Fruit fly (Drosophila melanogaster) whole organism, embryonic: ENCODE data around the gene Snx21.

Source experiments
- Asciz ChIP-seq: fragments of 200-800 bp; sonication (Bioruptor generic); optimal IDR thresholded peaks from 2 replicates; lab custom pipeline; 2017; ENCODE audit warnings: missing biosample characterization, mild to moderate bottlenecking, missing genetic modification characterization, missing genetic modification reagents
- Awh ChIP-seq: fragments of 200-800 bp; sonication (Bioruptor generic); IDR thresholded peaks from 2 replicates; pipeline ENCODE4, ENCODE4 v1.3.6; 2022; ENCODE audit warnings: missing biosample characterization, missing genetic modification characterization
- CG10274 ChIP-seq: fragments of 200-800 bp; sonication (Bioruptor generic); optimal IDR thresholded peaks from 3 replicates; lab custom pipeline; 2017; ENCODE audit warnings: missing biosample characterization, mild to moderate bottlenecking, missing genetic modification characterization
- CG10979 ChIP-seq: fragments of 200-800 bp; sonication (Bioruptor generic); optimal IDR thresholded peaks from 2 replicates; lab custom pipeline; 2018; ENCODE audit warnings: missing biosample characterization, mild to moderate bottlenecking, missing genetic modification characterization, moderate library complexity
- CG12219 ChIP-seq: fragments of 200-800 bp; sonication (Bioruptor generic); optimal IDR thresholded peaks from 3 replicates; lab custom pipeline; 2018; ENCODE audit warnings: missing biosample characterization, mild to moderate bottlenecking, missing genetic modification characterization
- CG14050 ChIP-seq: fragments of 200-800 bp; sonication (Bioruptor generic); IDR thresholded peaks from 3 replicates; pipeline ENCODE4 v1.3.6; 2022; ENCODE audit warnings: missing biosample characterization, missing genetic modification characterization
- CG15601 ChIP-seq: fragments of 200-800 bp; sonication (Bioruptor generic); optimal IDR thresholded peaks from 3 replicates; lab custom pipeline; 2019; ENCODE audit warnings: missing biosample characterization, mild to moderate bottlenecking, missing genetic modification characterization, moderate library complexity
- CG17361 ChIP-seq: fragments of 200-800 bp; sonication (Bioruptor generic); IDR thresholded peaks from 3 replicates; pipeline ENCODE4 v1.3.6; 2022; ENCODE audit warnings: missing biosample characterization, missing genetic modification characterization
- CG17829 ChIP-seq: fragments of 200-800 bp; optimal IDR thresholded peaks from 2 replicates; lab custom pipeline; 2019; ENCODE audit warnings: missing biosample characterization, mild to moderate bottlenecking, missing genetic modification characterization, moderate library complexity
- CG18011 ChIP-seq: fragments of 200-800 bp; sonication (Bioruptor generic); optimal IDR thresholded peaks from 2 replicates; lab custom pipeline; 2017; ENCODE audit warnings: missing biosample characterization, missing genetic modification characterization, mild to moderate bottlenecking, moderate library complexity, missing genotype
- CG18476 ChIP-seq: fragments of 200-800 bp; sonication (Bioruptor generic); optimal IDR thresholded peaks from 2 replicates; lab custom pipeline; 2016; ENCODE audit warnings: missing biosample characterization, mild to moderate bottlenecking, missing genetic modification characterization
- CG18619 ChIP-seq: fragments of 200-800 bp; sonication (Bioruptor generic); optimal IDR thresholded peaks from 3 replicates; lab custom pipeline; 2017; ENCODE audit warnings: missing biosample characterization, mild to moderate bottlenecking, missing genetic modification characterization
- CG2116 ChIP-seq: fragments of 200-800 bp; sonication (Bioruptor generic); optimal IDR thresholded peaks from 3 replicates; lab custom pipeline; 2018; ENCODE audit warnings: missing biosample characterization, mild to moderate bottlenecking, missing genetic modification characterization
- CG31388 ChIP-seq: fragments of 200-800 bp; sonication (Bioruptor generic); optimal IDR thresholded peaks from 2 replicates; lab custom pipeline; 2016; ENCODE audit warnings: missing biosample characterization, missing genetic modification characterization
- CG32772 ChIP-seq: fragments of 200-800 bp; sonication (Bioruptor generic); IDR thresholded peaks from 2 replicates; pipeline ENCODE4 v1.3.6; 2022; ENCODE audit warnings: missing biosample characterization, missing genetic modification characterization
- CG33213 ChIP-seq: fragments of 200-800 bp; sonication (Bioruptor generic); optimal IDR thresholded peaks from 3 replicates; lab custom pipeline; 2016; ENCODE audit warnings: missing biosample characterization, missing genetic modification characterization
- CG3407 ChIP-seq: fragments of 200-800 bp; sonication (Bioruptor generic); optimal IDR thresholded peaks from 2 replicates; lab custom pipeline; 2018; ENCODE audit warnings: missing biosample characterization, mild to moderate bottlenecking, missing genetic modification characterization
- CG3726 ChIP-seq: fragments of 200-800 bp; sonication (Bioruptor generic); IDR thresholded peaks from 3 replicates; pipeline ENCODE4, ENCODE4 v1.3.6; 2022; ENCODE audit warnings: missing biosample characterization, missing genetic modification characterization
- CG5245 ChIP-seq: fragments of 200-800 bp; sonication (Bioruptor generic); optimal IDR thresholded peaks from 3 replicates; lab custom pipeline; 2016; ENCODE audit warnings: missing biosample characterization, missing genetic modification characterization
- CG6791 ChIP-seq: fragments of 200-800 bp; sonication (Bioruptor generic); IDR thresholded peaks from 3 replicates; pipeline ENCODE4 v1.3.6; 2022; ENCODE audit warnings: missing biosample characterization, missing genetic modification characterization; ENCODE audit not compliant: partially characterized antibody
- CG6854 ChIP-seq: fragments of 200-800 bp; sonication (Bioruptor generic); optimal IDR thresholded peaks from 3 replicates; lab custom pipeline; 2017; ENCODE audit warnings: missing biosample characterization, mild to moderate bottlenecking, missing genetic modification characterization
- CG7839 ChIP-seq: fragments of 200-800 bp; sonication (Bioruptor generic); optimal IDR thresholded peaks from 3 replicates; lab custom pipeline; 2018; ENCODE audit warnings: missing biosample characterization, mild to moderate bottlenecking, missing genetic modification characterization, moderate library complexity
- CG8944 ChIP-seq: fragments of 200-800 bp; sonication (Bioruptor generic); optimal IDR thresholded peaks from 3 replicates; lab custom pipeline; 2016; ENCODE audit warnings: missing biosample characterization, missing genetic modification characterization
- CTCF ChIP-seq: fragments of 200-800 bp; sonication (Bioruptor generic); optimal IDR thresholded peaks from 2 replicates; lab custom pipeline; 2017; ENCODE audit warnings: missing biosample characterization, mild to moderate bottlenecking, missing genetic modification characterization, moderate library complexity
- Dek ChIP-seq: fragments of 200-800 bp; sonication (Bioruptor generic); optimal IDR thresholded peaks from 3 replicates; lab custom pipeline; 2019; ENCODE audit warnings: missing biosample characterization, mild to moderate bottlenecking, missing genetic modification characterization, moderate library complexity
- Dip2 ChIP-seq: fragments of 200-800 bp; sonication (Bioruptor generic); IDR thresholded peaks from 2 replicates; pipeline ENCODE4 v1.3.6; 2022; ENCODE audit warnings: missing biosample characterization, missing genetic modification characterization
- Fer1 ChIP-seq: fragments of 200-800 bp; sonication (Bioruptor generic); optimal IDR thresholded peaks from 2 replicates; lab custom pipeline; 2017; ENCODE audit warnings: missing biosample characterization, mild to moderate bottlenecking, missing genetic modification characterization
- HLH3B ChIP-seq: fragments of 200-800 bp; sonication (Bioruptor generic); IDR thresholded peaks from 2 replicates; pipeline ENCODE4 v1.3.6; 2022; ENCODE audit warnings: missing biosample characterization, missing genetic modification characterization
- HLH54F ChIP-seq: fragments of 200-800 bp; sonication (Bioruptor generic); optimal IDR thresholded peaks from 3 replicates; lab custom pipeline; 2016; ENCODE audit warnings: missing biosample characterization, missing genetic modification characterization
- MTF-1 ChIP-seq: fragments of 200-800 bp; sonication (Bioruptor generic); optimal IDR thresholded peaks from 2 replicates; lab custom pipeline; 2018; ENCODE audit warnings: missing biosample characterization, mild to moderate bottlenecking, missing genetic modification characterization, borderline replicate concordance
- Ssrp ChIP-seq: fragments of 200-800 bp; sonication (Bioruptor generic); optimal IDR thresholded peaks from 2 replicates; lab custom pipeline; 2018; ENCODE audit warnings: missing biosample characterization, mild to moderate bottlenecking, missing genetic modification characterization, moderate library complexity
- cato ChIP-seq: fragments of 200-800 bp; sonication (Bioruptor generic); optimal IDR thresholded peaks from 2 replicates; lab custom pipeline; 2016; ENCODE audit warnings: missing biosample characterization, missing genetic modification characterization, borderline replicate concordance
- caup ChIP-seq: fragments of 200-800 bp; sonication (Bioruptor generic); optimal IDR thresholded peaks from 3 replicates; lab custom pipeline; 2017; ENCODE audit warnings: missing biosample characterization, mild to moderate bottlenecking, missing genetic modification characterization, moderate library complexity; ENCODE audit not compliant: severe bottlenecking
- chinmo ChIP-seq: fragments of 200-800 bp; sonication (Bioruptor generic); IDR thresholded peaks from 4 replicates; pipeline ENCODE4 v1.3.6; 2022; ENCODE audit warnings: missing biosample characterization, missing genetic modification characterization; ENCODE audit not compliant: partially characterized antibody
- fd64A ChIP-seq: fragments of 200-800 bp; sonication (Bioruptor generic); optimal IDR thresholded peaks from 3 replicates; lab custom pipeline; 2018; ENCODE audit warnings: missing biosample characterization, mild to moderate bottlenecking, missing genetic modification characterization
- ftz-f1 ChIP-seq: fragments of 200-800 bp; sonication (Bioruptor generic); optimal IDR thresholded peaks from 2 replicates; lab custom pipeline; 2016; ENCODE audit warnings: missing biosample characterization, missing genetic modification characterization
- gfzf ChIP-seq: fragments of 200-800 bp; sonication (Bioruptor generic); optimal IDR thresholded peaks from 2 replicates; lab custom pipeline; 2016; ENCODE audit warnings: missing biosample characterization, mild to moderate bottlenecking, missing genetic modification characterization, moderate library complexity
- gt ChIP-seq: fragments of 200-800 bp; sonication (Bioruptor generic); IDR thresholded peaks from 2 replicates; pipeline ENCODE4 v1.3.6; 2022; ENCODE audit warnings: missing biosample characterization, missing genetic modification characterization
- jigr1 ChIP-seq: fragments of 200-800 bp; sonication (Bioruptor generic); IDR thresholded peaks from 3 replicates; pipeline ENCODE4 v1.3.6; 2022; ENCODE audit warnings: missing biosample characterization, missing genetic modification characterization
- lab ChIP-seq: fragments of 200-800 bp; sonication (Bioruptor generic); optimal IDR thresholded peaks from 3 replicates; lab custom pipeline; 2017; ENCODE audit warnings: missing biosample characterization, missing genetic modification characterization, mild to moderate bottlenecking, moderate library complexity, missing genetic modification reagents
- mld ChIP-seq: fragments of 200-800 bp; sonication (Bioruptor generic); IDR thresholded peaks from 3 replicates; pipeline ENCODE4 v1.3.6; 2022; ENCODE audit warnings: missing biosample characterization, missing genetic modification characterization; ENCODE audit not compliant: partially characterized antibody
- nom ChIP-seq: fragments of 200-800 bp; sonication (Bioruptor generic); optimal IDR thresholded peaks from 2 replicates; lab custom pipeline; 2017; ENCODE audit warnings: missing biosample characterization, missing genetic modification characterization, mild to moderate bottlenecking, moderate library complexity, missing genetic modification reagents
- odd ChIP-seq: fragments of 200-800 bp; sonication (Bioruptor generic); optimal IDR thresholded peaks from 2 replicates; lab custom pipeline; 2017; ENCODE audit warnings: missing biosample characterization, mild to moderate bottlenecking, missing genetic modification characterization
- pho ChIP-seq: fragments of 200-800 bp; sonication (Bioruptor generic); optimal IDR thresholded peaks from 2 replicates; lab custom pipeline; 2016; ENCODE audit warnings: missing biosample characterization, missing genetic modification characterization
- pnt ChIP-seq: fragments of 200-800 bp; sonication (Bioruptor generic); optimal IDR thresholded peaks from 3 replicates; lab custom pipeline; 2016; ENCODE audit warnings: missing biosample characterization, missing genetic modification characterization
- seq ChIP-seq: fragments of 200-800 bp; sonication (Bioruptor generic); IDR thresholded peaks from 2 replicates; pipeline ENCODE4 v1.3.6; 2022; ENCODE audit warnings: missing biosample characterization, missing genetic modification characterization
- sqz ChIP-seq: fragments of 200-800 bp; sonication (Bioruptor generic); optimal IDR thresholded peaks from 3 replicates; lab custom pipeline; 2018; ENCODE audit warnings: missing biosample characterization, mild to moderate bottlenecking, missing genetic modification characterization
- tgo ChIP-seq: fragments of 200-800 bp; sonication (Bioruptor generic); IDR thresholded peaks from 3 replicates; pipeline ENCODE4 v1.3.6; 2022; ENCODE audit warnings: missing biosample characterization, missing genetic modification characterization
- tna ChIP-seq: fragments of 200-800 bp; sonication (Bioruptor generic); IDR thresholded peaks from 2 replicates; pipeline ENCODE4 v1.3.6; 2022; ENCODE audit warnings: missing biosample characterization, missing genetic modification characterization; ENCODE audit not compliant: partially characterized antibody
- toy ChIP-seq: fragments of 200-800 bp; sonication (Bioruptor generic); IDR thresholded peaks from 2 replicates; pipeline ENCODE4 v1.3.6; 2022; ENCODE audit warnings: missing biosample characterization, missing genetic modification characterization

Gene Snx21

dm6 chr2L:2759654-2760053 lies 5.8 kb downstream of the Snx21 start, which contains the start of the genes HemK2, Snapin and Tnpo-SR (continued):
- TF ChIP-seq CG8944 (GFP tag; lab: Kevin White, UChicago) (peak; percentile 69), jigr1 (no peak; the same call in 2 of the 3 replicates), CG32772 (peak; percentile 92), toy (GFP tag; lab: Robert Waterston, UW) (peak; percentile 81), CG33213 (peak; percentile 89), pho (peak; percentile 86), Fer1 (GFP tag; lab: Kevin White, UChicago) (peak; percentile 92), HLH54F (GFP tag; lab: Kevin White, UChicago) (peak; percentile 86), CG3726 (GFP tag; lab: Robert Waterston, UW) (peak; percentile 86; the same call in 2 of the 3 replicates), chinmo (GFP tag; lab: Robert Waterston, UW) (peak; percentile 90; the same call in 3 of the 4 replicates), gfzf (GFP tag; lab: Kevin White, UChicago) (no peak), Dip2 (GFP tag; lab: Robert Waterston, UW) (no peak; the same call in 1 of the 2 replicates), tna (GFP tag; lab: Robert Waterston, UW) (peak; percentile 81), CG31388 (GFP tag; lab: Kevin White, UChicago) (peak; percentile 74), sqz (GFP tag; lab: Kevin White, UChicago) (peak; percentile 59), CG18011 (GFP tag; lab: Kevin White, UChicago) (peak; percentile 76), CG10979 (peak; percentile 85), Ssrp (tag; lab: Kevin White, UChicago) (peak; percentile 92), CG17829 (tag; lab: Kevin White, UChicago) (peak; percentile 94), CTCF (GFP tag; lab: Kevin White, UChicago) (peak; percentile 25), nom (GFP tag; lab: Kevin White, UChicago) (peak; percentile 77), odd (peak; percentile 78), pnt (GFP tag; lab: Kevin White, UChicago) (peak; percentile 74), CG18619 (GFP tag; lab: Kevin White, UChicago) (peak; percentile 80), Awh (peak; percentile 89), tgo (GFP tag; lab: Robert Waterston, UW) (peak; percentile 95), CG6854 (GFP tag; lab: Kevin White, UChicago) (peak; percentile 69), ftz-f1 (peak; percentile 22), lab (GFP tag; lab: Kevin White, UChicago) (peak; percentile 94), CG12219 (GFP tag; lab: Kevin White, UChicago) (peak; percentile 68), seq (peak; percentile 86), MTF-1 (GFP tag; lab: Kevin White, UChicago) (peak; percentile 64), CG5245 (GFP tag; lab: Kevin White, UChicago) (peak; percentile 83), mld (GFP tag; lab: Robert Waterston, UW) (peak; percentile 87), CG2116 (GFP tag; lab: Kevin White, UChicago) (peak; percentile 92), Asciz (GFP tag; lab: Kevin White, UChicago) (peak; percentile 72), Dek (tag; lab: Kevin White, UChicago) (peak; percentile 91), CG7839 (peak; percentile 92), caup (peak; percentile 91), gt (peak; percentile 91), HLH3B (GFP tag; lab: Robert Waterston, UW) (peak; percentile 87), CG15601 (peak; percentile 88), CG18476 (peak; percentile 89), CG14050 (GFP tag; lab: Robert Waterston, UW) (peak; percentile 89), CG10274 (peak; percentile 71), CG6791 (GFP tag; lab: Robert Waterston, UW) (peak; percentile 88), CG17361 (peak; percentile 94), cato (GFP tag; lab: Kevin White, UChicago) (peak; percentile 61), fd64A (GFP tag; lab: Kevin White, UChicago) (peak; percentile 24), CG3407 (GFP tag; lab: Kevin White, UChicago) (peak; percentile 69)
